Worm (Caenorhabditis elegans) whole organism, early embryonic: ENCODE measurements around the gene B0244.10.

ENCODE experiments used
- aly-1 ChIP-seq: sonication (generic microtip); optimal IDR thresholded peaks from 2 replicates; lab custom pipeline; 2016; ENCODE audit warnings: missing genetic modification characterization, missing compliant biosample characterization
- ceh-13 ChIP-seq: fragments of 200-800 bp; sonication (Bioruptor generic); optimal IDR thresholded peaks from 2 replicates; lab custom pipeline; 2018; ENCODE audit warnings: mild to moderate bottlenecking, missing genetic modification characterization, missing compliant biosample characterization

DNA sequence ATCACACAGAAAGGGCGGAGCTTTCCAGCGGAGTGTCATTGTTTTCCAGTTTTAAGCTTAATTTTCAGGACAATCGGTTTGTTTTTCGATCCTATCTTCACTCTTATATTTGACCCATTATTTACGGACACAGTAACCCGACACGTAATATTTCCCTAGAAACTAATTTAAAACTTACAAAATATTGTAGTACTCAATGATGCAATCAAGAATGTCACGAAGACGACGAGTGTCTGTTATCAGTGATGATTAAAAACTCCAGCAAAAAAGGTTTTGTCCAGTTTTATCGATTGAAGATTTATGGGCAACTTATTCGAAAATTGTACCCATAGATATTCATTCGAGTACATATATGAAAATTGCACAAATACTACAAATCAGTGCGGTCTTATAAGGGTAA lies 2.0 kb upstream of the B0244.10 start, which contains the start of gene B0244.17:
- TF ChIP-seq aly-1 (tag; lab: Kevin White, UChicago) (no peak), ceh-13 (no peak)
